Worm (Caenorhabditis elegans) whole organism, dauer: ENCODE data around the gene ZK813.6.

Source experiments
- unc-62 ChIP-seq: sonication (generic microtip); optimal IDR thresholded peaks from 2 replicates; lab custom pipeline; 2017; ENCODE audit warnings: missing biosample characterization, missing genetic modification reagents, missing genetic modification characterization

The ZK813.6 gene

DNA sequence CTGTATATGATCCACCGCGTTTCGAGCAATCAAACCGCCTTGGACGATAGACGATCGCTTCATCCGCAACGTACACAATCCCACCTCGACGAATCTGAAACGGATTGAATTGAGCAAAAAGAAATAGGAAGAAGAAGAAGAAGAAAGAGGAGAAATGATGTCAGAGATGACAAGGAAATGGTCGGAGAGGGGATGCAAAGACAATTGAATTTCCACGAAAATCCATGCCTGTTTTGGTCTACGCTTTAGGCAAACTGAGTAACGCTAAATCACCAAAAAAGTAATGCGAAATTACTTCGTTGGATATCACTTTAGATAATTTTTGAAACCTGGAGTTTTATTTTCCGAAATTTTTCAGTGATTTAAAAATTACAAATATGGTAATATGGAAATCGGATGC lies 4.5 kb downstream of the ZK813.6 start:
- TF ChIP-seq unc-62 (GFP tag; lab: Kevin White, UChicago): no peak

DNA sequence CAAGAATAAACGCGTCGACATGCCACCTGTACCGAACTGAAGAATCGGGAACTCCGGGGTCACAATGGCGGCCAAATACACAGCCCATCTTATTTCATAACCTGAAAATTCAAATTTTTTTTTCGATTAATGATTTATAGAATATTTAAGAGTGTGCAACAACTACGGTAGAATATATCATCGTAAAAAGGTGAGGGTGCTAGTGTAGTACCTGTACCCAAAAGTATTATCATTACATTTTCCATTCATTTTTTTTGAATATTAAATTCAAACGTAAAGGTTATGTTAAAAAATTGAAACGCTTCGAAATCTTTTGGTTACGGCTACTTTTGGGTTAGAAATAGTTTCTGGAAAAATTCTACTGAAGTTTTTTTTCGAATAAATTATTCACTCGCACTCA lies 5.4 kb downstream of the ZK813.6 start, which contains the start of gene ZK813.4:
ZK813.4 (minus strand) TSS at position 101 of the 400 bp plus-strand sequence.
- no peak for TF ChIP-seq unc-62 (GFP tag; lab: Kevin White, UChicago)

DNA sequence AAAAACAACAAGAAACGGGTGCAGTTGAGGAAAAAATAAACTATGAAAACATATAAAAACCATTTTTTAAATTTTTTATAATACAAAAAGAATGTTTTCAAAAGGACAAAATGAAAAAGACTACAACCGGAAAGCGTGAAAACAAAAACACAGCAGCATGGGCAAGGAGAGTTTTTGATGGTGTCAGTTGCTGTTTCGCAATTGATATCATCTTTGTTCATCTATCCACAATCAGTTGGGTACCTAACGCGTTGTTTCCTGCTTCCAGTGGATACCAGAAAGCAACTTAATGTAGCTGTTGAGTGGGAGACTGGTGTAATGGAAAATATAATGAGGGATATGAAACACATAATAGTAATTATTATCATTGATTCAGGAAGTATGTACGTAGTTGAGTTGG lies 15.2 kb downstream of the ZK813.6 start:
- no peak for TF ChIP-seq unc-62 (GFP tag; lab: Kevin White, UChicago)

DNA sequence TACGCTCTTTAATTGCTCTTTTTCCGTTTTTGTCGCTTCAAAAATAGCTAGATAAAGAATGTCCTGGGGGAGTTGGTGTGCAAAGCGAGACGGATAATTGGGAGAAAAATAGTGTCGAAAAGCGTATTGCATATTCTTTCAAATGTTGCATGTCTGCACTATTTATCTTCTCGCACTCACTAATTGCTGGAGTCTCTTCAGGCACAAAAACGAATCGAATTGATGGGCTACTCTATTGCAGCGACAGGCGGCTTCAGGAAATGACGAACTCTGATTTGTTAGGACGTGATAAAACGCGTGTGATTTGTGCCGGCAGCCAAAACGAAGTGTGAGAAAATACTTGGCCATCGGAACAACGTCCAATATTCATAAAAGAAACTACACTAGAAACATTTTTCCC lies 15.7 kb downstream of the ZK813.6 start:
- no peak for TF ChIP-seq unc-62 (GFP tag; lab: Kevin White, UChicago)

DNA sequence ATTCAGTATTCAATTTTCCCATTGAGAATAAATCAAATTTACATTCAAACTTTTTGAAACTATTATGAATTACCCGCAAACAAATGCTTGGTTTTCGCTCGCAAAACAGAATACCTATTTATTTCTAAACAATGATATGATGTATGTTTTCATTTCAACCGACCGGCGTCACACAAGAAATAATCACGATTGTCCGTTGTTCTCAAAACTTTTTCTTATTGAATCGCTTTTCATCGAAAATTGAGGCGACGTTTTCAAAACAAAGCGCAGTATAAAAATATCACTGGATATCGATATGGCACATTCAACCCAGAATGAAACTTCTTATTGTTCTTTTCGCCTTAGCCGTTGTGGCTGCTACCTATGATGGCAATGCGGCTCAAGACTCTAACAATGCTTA lies 16.9 kb downstream of the ZK813.6 start, which contains the start of gene ZK813.3:
ZK813.3 (plus strand) TSS at position 301 of the 400 bp plus-strand sequence.
- no peak for TF ChIP-seq unc-62 (GFP tag; lab: Kevin White, UChicago)

DNA sequence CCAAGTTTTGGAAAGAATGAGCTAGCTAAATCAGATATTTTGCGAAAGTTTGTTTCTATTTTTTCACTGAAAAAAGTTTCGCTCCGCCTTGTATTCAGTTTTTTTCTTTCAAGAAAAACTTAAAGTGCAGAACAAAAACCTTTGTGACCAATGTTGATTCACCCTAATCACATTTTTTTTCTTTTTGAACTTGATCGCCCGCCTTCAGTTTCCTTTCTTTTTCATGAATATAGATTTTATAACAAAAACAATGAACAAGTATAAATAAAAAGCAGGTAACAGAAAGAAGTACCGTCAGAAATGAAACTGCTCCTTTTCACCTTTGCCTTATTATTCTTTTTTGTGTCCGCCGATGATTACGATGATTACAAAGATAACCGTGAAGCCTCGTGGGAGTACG lies 18.9 kb downstream of the ZK813.6 start, which contains the start of gene ZK813.2:
ZK813.2 (plus strand) TSS at position 301 of the 400 bp plus-strand sequence.
- no peak for TF ChIP-seq unc-62 (GFP tag; lab: Kevin White, UChicago)

DNA sequence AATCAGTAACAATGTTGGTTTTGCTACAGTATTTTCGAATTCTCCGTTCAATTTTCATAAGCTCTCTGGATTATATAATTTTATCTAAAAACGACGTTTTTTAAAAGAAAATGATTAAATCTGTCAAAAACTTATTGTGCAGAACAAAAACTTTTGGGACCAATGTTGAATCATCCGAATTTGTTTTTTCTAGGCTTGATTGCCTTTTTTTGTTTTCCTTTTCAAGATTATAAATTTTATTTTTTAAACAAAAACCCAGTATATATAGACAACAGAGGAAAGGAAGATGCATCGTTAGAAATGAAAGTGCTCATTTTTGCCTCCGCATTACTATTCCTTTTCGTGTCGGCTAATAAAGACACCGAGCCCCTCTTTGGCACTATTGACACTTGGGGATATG lies 19.9 kb downstream of the ZK813.6 start, which contains the start of gene ZK813.7:
ZK813.7 (plus strand) TSS at position 301 of the 400 bp plus-strand sequence.
- no peak for TF ChIP-seq unc-62 (GFP tag; lab: Kevin White, UChicago)

DNA sequence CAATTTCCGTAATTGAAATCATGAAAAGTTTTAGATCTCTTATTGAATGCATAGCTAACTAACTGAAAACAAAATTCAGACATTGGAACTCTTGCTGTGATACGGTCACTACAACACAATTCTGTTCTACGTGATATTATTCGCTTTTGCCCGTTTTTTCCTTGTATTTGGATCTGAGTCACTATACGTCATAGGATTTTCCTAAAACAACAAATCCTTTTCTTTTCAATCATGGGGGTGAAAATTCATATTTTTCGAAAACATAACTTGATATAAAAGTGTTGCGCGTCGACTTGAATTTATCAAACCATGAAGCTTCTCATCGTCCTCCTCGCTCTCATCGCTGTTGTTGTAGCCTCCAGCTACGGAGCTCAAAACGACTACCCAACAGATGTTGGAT lies 21.4 kb downstream of the ZK813.6 start, which contains the start of gene ZK813.1:
ZK813.1 (plus strand) TSS at position 301 of the 400 bp plus-strand sequence.
- TF ChIP-seq unc-62 (GFP tag; lab: Kevin White, UChicago): no peak

DNA sequence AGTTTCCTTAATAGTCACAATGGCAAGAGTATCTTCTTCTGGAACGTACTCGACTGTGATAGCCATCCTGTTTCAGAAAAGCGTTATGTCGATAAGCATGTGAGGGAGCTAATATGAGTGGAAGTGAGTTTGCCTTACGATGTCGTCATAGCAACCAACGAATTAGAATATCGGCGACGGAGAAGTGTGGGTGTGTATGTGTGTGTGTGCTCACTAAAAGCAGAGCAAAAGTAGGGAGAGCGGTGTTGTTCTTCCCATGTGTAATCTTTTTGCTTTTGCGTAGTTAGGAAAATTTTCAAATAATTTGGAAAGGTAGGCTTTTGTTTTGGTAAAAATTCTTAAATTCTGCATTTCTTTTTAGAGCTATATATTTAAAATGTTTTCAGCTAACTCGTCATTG lies 26.5 kb downstream of the ZK813.6 start, which contains the start of gene ZK813.5:
ZK813.5 (minus strand) TSS at position 101 of the 400 bp plus-strand sequence.
- TF ChIP-seq unc-62 (GFP tag; lab: Kevin White, UChicago): no peak

DNA sequence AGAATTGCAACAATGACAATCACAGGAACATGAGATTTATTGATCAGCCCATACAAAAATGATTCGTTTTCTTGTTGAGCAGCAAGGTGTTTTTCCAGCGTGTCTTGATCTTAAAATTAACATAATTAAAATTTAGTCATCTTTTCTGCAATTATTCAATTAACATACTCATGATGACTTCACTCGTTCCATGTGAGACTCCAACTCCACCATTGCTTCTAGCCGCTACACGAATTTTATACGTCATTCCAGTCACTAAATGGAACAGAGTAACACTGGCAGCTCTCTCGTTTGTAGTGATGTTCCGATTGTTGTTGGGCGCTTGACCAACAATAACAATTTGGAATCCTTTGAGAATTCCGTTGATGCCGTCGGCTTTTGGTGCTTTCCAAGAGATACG lies 29.3 kb downstream of the ZK813.6 start:
- TF ChIP-seq unc-62 (GFP tag; lab: Kevin White, UChicago): no peak

DNA sequence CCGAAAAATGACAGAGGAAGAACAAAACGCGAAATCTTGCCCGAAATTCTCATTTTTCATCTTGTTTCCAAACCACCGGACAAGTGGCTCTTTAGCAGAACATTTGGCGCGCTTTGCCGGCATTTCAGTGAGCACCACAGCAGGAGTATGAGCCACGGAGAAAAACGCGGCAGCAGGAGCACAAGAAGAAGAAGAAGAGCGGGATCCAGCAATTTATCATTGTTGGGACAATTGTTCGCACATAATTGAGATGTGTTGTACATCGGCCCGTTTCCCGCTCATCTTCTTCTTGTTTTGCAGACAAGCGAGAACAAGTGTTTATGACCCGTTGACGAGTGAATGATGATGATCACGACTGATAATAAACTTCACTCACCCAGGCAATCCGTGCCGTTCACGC lies 30.9 kb downstream of the ZK813.6 start:
- TF ChIP-seq unc-62 (GFP tag; lab: Kevin White, UChicago): no peak

DNA sequence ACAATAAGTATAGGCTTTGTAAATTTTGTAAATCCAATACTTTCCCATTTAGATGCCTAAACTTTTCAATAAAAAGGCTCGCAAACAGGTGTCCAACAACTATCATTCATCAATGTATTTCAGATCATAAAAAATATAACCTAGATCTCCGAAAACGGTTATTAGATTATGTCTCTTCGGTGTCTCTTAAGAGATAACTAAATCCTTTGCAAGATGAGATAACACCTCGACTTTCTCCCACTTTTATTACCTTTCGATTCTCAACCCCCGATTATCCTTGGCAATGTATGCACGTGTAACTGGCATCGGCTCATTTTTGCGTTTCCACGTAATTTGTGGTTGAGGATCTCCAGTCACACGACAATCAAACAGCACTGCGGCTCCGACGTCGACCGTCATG lies 37.5 kb downstream of the ZK813.6 start:
- TF ChIP-seq unc-62 (GFP tag; lab: Kevin White, UChicago): no peak

DNA sequence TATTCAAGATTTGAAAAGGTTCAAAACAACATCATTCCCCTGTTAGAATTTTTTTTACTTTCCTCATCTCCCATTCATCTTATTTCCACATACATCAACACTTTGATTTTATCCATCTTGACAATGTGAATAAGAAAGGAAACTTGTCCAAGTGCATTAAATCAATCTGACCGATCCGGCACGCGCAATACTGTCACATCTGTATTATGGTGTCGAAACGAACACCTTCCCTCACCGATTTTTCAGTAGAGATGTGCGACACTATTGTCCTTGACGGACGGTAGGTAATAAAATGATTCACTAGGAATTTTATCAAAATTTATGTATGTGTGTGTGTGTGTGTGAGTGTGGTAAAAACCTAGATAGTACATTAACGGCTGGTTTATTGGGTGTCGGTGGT lies 39.3 kb downstream of the ZK813.6 start:
- TF ChIP-seq unc-62 (GFP tag; lab: Kevin White, UChicago): no peak

DNA sequence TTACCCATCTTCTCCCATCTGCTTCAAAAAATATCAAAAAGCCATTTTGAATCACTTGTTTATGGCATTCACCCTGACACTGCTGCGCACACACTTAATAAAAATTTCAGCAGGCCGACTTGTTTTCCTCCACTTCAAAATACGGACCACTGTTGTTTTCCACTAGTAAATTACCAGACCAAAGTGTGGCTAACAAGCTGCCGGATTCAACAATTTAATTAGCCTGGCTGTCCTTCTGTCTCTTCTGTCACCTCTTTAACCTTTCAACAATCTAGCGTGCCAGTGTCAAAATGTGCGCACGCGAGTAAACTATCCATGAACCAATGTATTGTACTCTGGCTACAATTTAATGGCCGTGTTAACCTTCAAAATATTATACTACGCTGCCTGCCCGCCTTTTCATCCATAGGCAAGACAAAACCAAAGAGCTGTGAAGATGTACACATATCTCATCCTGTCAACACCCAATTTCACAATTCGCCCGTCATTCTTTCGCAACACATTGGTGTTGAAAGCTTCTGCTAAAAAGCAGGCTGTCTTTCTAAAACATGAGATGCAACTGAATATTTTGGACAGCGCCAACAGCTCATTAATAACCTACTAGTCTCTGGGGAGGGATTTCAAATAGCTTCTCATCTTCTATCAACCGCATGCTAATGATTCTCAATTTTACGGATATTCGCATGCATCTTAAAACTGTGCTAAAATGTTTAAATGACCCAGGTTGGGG lies 39.9 kb downstream of the ZK813.6 start:
- no peak for TF ChIP-seq unc-62 (GFP tag; lab: Kevin White, UChicago)

DNA sequence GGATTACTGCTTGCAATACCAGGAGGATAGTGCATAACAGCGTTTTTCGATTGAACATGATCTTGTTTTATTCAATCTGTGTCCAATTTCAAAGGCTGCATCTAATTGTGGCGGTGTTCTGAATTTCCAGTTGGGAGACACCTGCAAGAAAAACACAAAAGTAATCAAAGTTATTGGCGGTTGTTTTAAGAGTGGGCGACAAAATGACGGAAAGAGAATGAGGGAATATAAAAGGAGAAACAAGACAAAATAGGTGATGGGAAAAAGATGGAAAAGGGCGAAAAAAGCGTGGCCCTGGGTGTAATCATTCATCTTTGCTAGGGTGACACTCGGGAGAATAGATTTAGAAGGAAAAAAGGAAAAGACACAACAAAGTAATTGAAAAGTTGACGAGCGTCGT lies 41.2 kb downstream of the ZK813.6 start, which contains the start of the genes ZK377.15 and sax-3:
ZK377.15 (minus strand) TSS at position 101 of the 400 bp plus-strand sequence.
sax-3 (minus strand) TSS at position 143 of the 400 bp plus-strand sequence.
- TF ChIP-seq unc-62 (GFP tag; lab: Kevin White, UChicago): no peak

DNA sequence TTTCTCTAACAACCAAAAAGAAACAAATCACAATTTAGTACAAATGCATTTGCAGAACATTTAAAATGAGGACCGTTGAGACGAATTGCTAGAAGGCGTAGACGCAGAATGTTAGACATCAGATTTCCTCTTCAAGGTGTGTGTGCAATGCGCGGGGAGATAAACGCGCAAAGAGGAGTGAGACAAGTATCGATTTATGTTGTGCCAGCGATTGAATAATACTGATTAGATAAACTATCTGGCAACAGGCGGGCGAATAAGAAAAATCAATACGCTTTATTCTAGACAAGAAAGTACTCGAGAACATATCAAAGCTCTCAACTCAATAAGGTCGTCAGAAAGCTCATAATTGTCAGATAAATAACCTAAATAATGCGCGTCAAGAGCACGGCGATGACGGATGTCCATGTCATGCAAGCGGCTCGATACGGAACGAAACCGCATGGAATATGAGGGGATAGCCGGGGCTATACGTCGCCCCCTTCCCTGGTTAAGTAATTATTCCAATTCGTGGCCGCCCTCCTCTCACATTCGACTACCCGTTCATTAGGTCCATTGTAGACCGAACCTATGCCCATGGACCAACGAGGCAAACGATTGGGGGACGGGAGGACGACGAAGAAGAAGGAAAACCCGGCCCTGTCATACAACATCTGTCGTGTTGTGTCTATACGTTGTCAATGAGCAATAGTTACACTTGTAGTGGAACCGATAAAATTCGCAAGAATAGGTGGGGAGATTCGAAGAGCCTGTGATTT lies 42.6 kb downstream of the ZK813.6 start:
- no peak for TF ChIP-seq unc-62 (GFP tag; lab: Kevin White, UChicago)
